Fruit fly (Drosophila melanogaster) Kc167 (cell line): Measurements from ENCODE around the gene TwdlV.

ENCODE experiments used
- Sin3A ChIP-seq: fragments of >200 bp; optimal IDR thresholded peaks from 2 replicates; lab custom pipeline; 2018; ENCODE audit warnings: missing external identifiers
- h ChIP-seq: fragments of >200 bp; optimal IDR thresholded peaks from 3 replicates; lab custom pipeline; 2018; ENCODE audit warnings: missing external identifiers
- psq ChIP-seq: fragments of >200 bp; optimal IDR thresholded peaks from 2 replicates; lab custom pipeline; 2017; ENCODE audit warnings: missing external identifiers
- ttk ChIP-seq: sonication (Bioruptor generic); optimal IDR thresholded peaks from 2 replicates; lab custom pipeline; 2017; ENCODE audit warnings: missing external identifiers

DNA sequence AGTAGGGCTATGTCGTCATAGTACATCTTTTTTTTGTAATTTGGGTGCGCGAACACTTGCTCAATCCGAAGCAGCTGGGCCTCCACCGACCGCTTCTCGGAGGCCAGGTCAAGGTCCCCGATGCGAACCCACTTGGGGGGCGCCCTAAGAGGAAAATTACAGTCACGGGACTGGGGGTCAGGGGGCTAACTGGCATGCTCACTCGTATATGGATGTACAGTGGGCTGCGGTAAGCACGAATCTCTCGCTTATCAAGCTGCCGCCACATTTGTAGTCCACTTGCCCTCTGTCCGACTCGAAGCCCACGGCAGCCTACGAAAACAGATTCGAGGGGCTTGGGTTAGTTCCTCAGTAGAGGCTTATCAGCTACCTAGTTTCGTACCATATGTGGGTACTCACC is 12.7 kb upstream of the TwdlV start:
- no peak for TF ChIP-seq ttk
- no peak for TF ChIP-seq h (lab: Kevin White, UChicago)
- no peak for TF ChIP-seq psq (lab: Kevin White, UChicago)
- TF ChIP-seq Sin3A (lab: Kevin White, UChicago) = no peak
